Fruit fly (Drosophila melanogaster) Kc167 (cell line): ENCODE results near the gene Ptp99A.

Experiments used
- Myc ChIP-seq: fragments of >200 bp; optimal IDR thresholded peaks from 2 replicates; lab custom pipeline; 2017; ENCODE audit warnings: missing external identifiers
- Sin3A ChIP-seq: fragments of >200 bp; optimal IDR thresholded peaks from 2 replicates; lab custom pipeline; 2018; ENCODE audit warnings: missing external identifiers
- h ChIP-seq: fragments of >200 bp; optimal IDR thresholded peaks from 3 replicates; lab custom pipeline; 2018; ENCODE audit warnings: missing external identifiers
- insv ChIP-seq: fragments of >200 bp; optimal IDR thresholded peaks from 3 replicates; lab custom pipeline; 2018; ENCODE audit warnings: missing external identifiers
- psq ChIP-seq: fragments of >200 bp; optimal IDR thresholded peaks from 2 replicates; lab custom pipeline; 2017; ENCODE audit warnings: missing external identifiers
- ttk ChIP-seq: sonication (Bioruptor generic); optimal IDR thresholded peaks from 2 replicates; lab custom pipeline; 2017; ENCODE audit warnings: missing external identifiers

The Ptp99A gene

DNA sequence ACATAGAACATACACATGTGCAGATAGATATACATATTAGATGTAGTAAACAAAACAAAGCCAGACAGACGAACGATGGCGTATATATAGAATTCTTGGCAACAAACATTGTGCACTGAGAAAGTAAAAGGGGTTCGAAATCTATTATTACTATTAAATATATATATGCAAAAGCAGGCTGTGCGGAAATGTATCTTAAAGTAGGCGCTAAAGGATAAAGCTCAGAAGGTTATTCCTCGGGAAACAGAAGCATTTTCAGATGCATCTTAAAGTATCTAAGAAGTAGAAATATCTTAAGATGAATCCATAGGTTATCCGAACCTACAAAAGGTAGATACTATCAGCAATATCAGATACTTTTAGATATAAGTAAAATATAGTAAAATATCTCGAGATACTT, 118.4 kb downstream of the Ptp99A start:
- TF ChIP-seq psq (lab: Kevin White, UChicago) (no peak), ttk (no peak), Myc (no peak), h (lab: Kevin White, UChicago) (no peak), Sin3A (lab: Kevin White, UChicago) (no peak), insv (no peak)

DNA sequence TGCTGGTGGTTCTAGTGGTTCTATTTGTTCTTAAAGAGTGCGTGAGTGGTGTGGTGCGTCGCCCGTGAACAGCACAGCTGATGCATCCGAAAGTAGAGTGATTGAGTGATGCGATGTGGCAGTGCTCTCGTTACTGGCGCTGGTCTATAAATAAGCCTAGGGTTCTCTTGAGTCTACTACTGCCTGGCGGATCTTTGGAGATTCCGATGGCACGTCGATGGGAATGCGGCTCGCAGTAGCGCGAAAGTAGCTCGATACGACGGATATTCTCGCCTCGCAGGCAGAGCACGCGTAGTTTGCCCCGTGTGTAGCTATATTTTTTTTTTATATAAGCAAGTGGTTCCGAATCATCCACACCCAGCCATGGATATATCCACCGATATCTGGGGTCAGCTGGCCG, 118.9 kb downstream of the Ptp99A start:
- TF ChIP-seq ttk: no peak
- no peak for TF ChIP-seq Sin3A (lab: Kevin White, UChicago)
- TF ChIP-seq Myc: no peak
- no peak for TF ChIP-seq psq (lab: Kevin White, UChicago)
- no peak for TF ChIP-seq insv
- no peak for TF ChIP-seq h (lab: Kevin White, UChicago)

DNA sequence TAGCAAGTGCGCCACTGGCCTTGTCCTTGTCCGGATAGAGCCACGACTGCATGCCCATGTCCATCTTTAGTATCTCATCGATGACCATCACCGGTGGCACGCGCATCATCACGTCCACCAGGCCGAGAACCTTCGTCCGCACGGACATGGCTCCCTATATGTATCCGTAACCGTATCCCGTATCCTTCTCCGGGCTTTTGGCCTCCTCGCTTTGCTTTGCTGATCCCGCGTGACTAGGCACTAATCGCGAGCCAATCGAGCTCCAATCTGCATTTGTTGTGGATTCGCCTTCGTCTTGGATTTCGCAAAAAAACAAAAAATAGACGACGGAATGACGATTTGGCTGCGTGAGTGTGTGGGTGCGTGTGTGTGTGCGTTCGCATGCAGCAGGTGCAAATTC, 125.5 kb downstream of the Ptp99A start:
- TF ChIP-seq h (lab: Kevin White, UChicago): no peak
- TF ChIP-seq psq (lab: Kevin White, UChicago): no peak
- TF ChIP-seq Myc: no peak
- no peak for TF ChIP-seq ttk
- TF ChIP-seq insv: no peak
- no peak for TF ChIP-seq Sin3A (lab: Kevin White, UChicago)

DNA sequence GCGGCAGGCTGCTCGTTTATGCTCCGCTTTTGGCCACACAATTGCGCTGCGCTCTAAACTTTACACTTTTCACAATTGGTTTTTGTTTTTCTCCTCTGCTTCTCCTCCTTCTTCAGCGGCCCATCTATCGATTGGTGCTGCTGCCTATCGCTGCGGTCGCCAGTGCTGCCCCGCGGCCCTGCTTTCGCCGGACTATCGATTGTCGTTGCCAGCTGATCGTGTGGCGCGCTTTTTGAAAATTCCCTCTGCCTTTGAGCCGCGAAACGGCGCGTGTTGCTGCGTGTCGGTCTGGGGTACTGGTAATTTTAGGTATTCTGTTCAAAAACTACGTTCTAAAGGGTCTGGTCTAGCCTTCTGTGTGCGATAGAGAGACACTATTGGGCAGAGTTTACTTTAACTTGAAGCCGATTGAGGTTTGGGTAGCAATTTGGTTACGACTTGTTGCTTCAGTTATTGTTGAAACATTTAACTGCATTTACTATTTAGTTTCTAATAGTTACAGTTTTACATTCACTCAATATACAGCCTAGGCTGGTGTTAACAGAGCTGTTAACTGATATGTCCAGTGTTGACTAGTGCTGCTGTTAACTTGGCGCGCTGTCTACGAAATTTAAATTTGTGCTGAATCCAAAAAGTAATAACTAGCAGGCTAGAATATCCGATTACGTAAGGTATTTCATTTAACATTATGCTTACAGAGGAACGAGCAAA, 126.1 kb downstream of the Ptp99A start, which contains the start of gene Trc8:
Gene Trc8, minus strand, starts transcription at position 392 of the 711 bp plus-strand sequence.
- TF ChIP-seq insv (no peak), h (lab: Kevin White, UChicago) (no peak), ttk (no peak), Myc (no peak), Sin3A (lab: Kevin White, UChicago) (no peak), psq (lab: Kevin White, UChicago) (no peak)

DNA sequence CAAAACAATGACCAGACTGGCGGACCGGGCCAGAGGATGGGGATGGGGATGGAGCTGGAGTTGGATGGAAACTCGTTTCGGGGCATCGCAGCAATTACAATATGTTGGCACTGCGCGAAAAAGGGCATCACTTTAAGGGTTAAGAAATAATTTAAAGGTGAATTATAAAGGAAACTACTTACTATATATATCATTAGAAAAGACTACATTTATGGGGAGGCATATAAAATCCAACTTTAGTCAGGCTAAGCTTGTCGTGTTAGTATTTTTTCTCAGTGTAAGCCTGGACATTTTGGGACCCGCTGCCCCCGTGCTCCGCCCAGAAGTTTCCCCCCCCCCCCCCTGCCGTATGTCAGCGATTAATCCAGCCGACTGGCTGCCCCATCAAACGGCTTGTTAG, 129.1 kb downstream of the Ptp99A start:
- TF ChIP-seq Sin3A (lab: Kevin White, UChicago) (no peak), ttk (no peak), psq (lab: Kevin White, UChicago) (no peak), h (lab: Kevin White, UChicago) (no peak), insv (no peak), Myc (no peak)

DNA sequence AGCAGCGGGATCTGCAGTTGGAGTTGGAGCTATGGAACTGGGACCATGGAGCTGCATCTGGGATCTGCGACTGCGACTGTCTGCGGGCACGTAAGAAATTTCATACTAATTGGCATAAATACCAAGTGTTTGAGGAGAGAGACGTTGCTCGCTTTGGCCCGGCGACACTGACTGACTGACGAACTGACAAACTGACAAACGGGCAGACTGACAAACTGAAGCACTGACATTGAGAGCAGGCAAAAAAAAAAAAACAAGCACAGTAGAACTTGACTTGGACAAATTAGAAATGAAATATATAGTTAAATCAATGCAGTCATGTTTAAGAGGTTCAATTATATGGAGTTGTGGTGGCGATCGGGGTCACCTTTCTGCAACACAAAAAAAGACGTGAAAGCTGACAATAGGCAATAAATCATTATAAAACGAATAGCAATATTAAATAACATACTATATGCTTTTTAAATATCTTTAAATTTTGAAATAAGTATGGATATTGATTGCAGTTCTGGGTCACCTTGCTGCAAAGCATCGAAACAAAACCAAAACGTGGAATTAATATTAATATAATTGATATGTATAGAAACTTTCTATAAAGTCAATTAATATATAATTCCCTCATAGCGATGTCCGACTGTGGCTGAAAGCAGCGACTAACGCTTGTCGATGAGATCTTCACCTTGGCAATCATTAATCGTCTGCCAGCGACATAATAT, 131.3 kb downstream of the Ptp99A start:
- TF ChIP-seq Sin3A (lab: Kevin White, UChicago) (no peak), Myc (no peak), h (lab: Kevin White, UChicago) (no peak), ttk (no peak), insv (no peak), psq (lab: Kevin White, UChicago) (no peak)

DNA sequence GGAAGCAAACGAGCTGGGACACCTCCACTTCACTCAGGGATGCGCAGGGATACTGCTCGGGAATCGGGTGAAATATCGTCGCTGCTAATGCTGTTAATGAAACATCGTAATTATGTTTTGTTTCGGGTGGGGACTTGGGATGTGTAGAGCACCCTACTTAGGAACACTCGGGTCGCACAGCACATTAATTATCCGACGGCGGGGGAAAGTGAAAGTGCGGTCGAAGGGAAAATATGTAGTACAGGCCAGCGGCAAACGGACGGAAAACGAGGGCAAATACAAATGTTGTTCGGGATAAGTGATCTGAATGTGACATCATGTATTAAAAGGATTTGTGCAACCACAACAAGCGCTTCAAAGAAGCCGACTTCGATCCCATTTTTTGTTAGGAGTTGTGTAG, 134.0 kb downstream of the Ptp99A start:
- no peak for TF ChIP-seq ttk
- TF ChIP-seq h (lab: Kevin White, UChicago): no peak
- TF ChIP-seq psq (lab: Kevin White, UChicago): no peak

DNA sequence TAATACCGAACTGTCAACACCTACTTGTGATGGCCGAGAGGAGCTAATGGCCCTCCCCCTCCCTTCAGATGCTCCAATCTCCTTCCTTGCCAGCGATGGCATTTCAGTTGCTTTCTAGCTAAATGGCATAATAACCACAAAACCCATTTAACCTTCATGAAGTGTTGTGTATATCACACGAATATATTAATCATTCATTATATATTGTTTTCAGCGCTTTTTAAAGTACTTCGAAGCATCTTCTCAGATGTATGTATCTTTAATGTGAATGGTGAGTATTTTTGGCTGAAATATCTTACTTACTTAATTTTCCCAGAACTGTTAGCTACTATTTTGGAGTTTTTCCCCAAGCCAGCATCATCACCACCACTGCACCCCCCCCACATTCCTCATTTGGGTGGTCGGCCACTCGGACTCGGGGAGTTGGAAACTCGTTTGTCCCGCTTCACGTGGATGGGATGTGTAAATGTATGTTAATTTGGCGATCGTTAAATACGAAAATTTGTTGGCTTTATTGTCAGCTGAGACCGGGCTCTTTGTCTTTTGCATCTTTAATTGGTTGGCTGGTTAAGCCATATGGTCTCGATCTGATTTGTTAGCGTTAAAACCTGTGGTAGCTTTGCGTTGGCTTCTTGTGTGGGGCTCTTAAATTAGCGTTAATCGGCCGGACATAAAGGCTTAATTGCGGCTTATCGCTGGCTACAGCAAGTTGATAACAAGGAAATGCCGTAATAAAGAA, 135.0 kb downstream of the Ptp99A start:
- TF ChIP-seq h (lab: Kevin White, UChicago): no peak
- no peak for TF ChIP-seq insv
- no peak for TF ChIP-seq ttk
- TF ChIP-seq psq (lab: Kevin White, UChicago): no peak
- no peak for TF ChIP-seq Sin3A (lab: Kevin White, UChicago)
- TF ChIP-seq Myc: no peak

DNA sequence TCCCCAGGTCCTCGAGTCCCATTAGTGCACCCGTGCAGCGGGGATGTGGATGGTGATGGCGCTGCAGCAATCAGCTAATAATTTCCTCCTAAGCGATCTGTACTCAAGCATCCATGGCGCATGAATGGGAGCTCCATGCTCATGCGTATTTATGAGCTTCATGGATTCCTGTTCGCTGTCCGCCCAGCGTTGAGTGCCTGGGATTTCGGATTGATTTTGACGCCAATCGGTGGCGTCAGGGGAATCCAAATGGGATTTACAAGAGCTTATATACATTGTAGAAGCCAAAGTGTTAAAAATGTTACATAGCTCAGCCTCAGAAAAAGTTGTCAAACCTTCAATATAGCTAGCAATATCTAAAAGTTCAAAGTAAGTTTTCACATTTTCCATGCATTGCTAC, 138.0 kb downstream of the Ptp99A start, which contains the start of gene ND-20L:
Gene ND-20L, plus strand, starts transcription at position 301 of the 400 bp plus-strand sequence.
- TF ChIP-seq Myc: no peak
- TF ChIP-seq psq (lab: Kevin White, UChicago): no peak
- no peak for TF ChIP-seq h (lab: Kevin White, UChicago)
- no peak for TF ChIP-seq insv
- TF ChIP-seq Sin3A (lab: Kevin White, UChicago): no peak
- no peak for TF ChIP-seq ttk

DNA sequence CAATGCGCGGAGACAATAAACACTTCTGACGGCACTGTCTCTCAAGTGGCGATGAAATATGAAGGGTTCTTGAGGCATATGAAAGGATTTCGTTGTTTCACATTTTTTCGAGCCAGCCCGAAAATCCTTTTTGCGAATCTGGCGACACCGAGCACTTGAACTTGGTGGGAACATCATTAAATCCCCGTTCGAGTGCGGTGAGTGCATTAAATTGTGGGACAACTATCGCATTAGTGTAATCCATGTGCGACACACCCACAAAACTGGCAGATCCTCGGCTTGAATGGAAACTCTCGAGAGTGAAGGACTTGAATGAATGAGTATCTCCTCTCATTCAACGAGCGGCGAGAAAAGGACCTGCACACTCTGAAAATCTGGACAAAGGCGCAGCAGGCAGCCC, 139.3 kb downstream of the Ptp99A start:
- TF ChIP-seq h (lab: Kevin White, UChicago) (no peak), Myc (no peak), insv (no peak), psq (lab: Kevin White, UChicago) (no peak), Sin3A (lab: Kevin White, UChicago) (no peak), ttk (no peak)

DNA sequence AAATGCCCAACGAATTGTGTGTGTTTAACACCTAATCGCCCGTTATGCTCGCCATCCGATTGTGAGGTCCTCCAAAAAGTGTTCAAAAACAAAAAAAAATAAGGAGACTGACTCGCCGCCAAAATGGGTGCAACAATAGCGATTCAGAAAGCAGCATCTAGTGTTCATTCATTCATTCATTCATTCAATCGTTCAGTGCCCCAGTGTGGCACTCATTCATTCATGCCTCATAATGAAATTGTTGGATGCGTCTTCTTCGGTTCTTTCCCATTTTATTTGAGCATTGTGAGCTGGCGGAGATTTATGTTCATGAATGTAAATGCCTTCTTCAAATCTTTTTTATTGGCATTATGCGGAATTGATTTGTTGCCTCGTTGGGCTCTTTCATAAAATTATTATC, 140.5 kb downstream of the Ptp99A start:
- TF ChIP-seq Sin3A (lab: Kevin White, UChicago): no peak
- no peak for TF ChIP-seq ttk
- TF ChIP-seq psq (lab: Kevin White, UChicago): no peak
- no peak for TF ChIP-seq h (lab: Kevin White, UChicago)
- no peak for TF ChIP-seq insv
- TF ChIP-seq Myc: no peak

DNA sequence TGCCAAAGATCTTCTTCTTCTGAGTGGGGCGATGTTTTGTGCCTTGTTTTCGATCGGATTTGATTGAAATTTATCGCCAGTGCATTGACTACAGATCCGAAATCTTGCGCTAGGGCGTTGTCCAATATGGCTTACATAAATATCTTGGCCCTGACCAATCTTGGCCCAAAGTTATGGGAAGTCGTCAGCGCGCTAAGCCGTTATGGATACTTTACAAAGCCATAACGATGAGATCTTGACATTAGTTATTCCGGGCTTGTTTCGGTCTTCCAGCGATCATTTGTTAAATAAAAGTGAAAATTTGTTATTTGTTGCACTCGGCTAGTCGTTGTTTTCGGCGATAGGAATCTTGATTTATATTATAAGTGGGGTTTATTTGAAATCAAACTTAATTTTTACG, 141.1 kb downstream of the Ptp99A start:
- TF ChIP-seq insv (no peak), Myc (no peak), Sin3A (lab: Kevin White, UChicago) (no peak), h (lab: Kevin White, UChicago) (no peak), ttk (no peak), psq (lab: Kevin White, UChicago) (no peak)
